Worm (Caenorhabditis elegans) whole organism, L1 larva: ENCODE data around the gene lact-9.

ENCODE experiments used
- aly-2 ChIP-seq: fragments of 150-350 bp; optimal IDR thresholded peaks from 2 replicates; lab custom pipeline; 2014; ENCODE audit warnings: missing biosample characterization, missing genetic modification characterization
- blmp-1 ChIP-seq: fragments of 150-350 bp; optimal IDR thresholded peaks from 2 replicates; lab custom pipeline; 2014; ENCODE audit warnings: missing biosample characterization, missing genetic modification characterization
- egl-27 ChIP-seq, 2 experiments: fragments of 150-350 bp in 1 of 2; sonication (generic microtip); optimal IDR thresholded peaks; 3 replicates each; lab custom pipeline; 2017 to 2018; ENCODE audit warnings: missing biosample characterization in 2 of 2, missing genetic modification characterization in 2 of 2, missing genetic modification reagents in 2 of 2
- fkh-10 ChIP-seq: sonication (generic microtip); optimal IDR thresholded peaks from 2 replicates; lab custom pipeline; 2017; ENCODE audit warnings: missing biosample characterization, missing genetic modification reagents, missing genetic modification characterization
- mep-1 ChIP-seq: fragments of 150-350 bp; optimal IDR thresholded peaks from 2 replicates; lab custom pipeline; 2014; ENCODE audit warnings: missing biosample characterization, missing genetic modification characterization
- skn-1 ChIP-seq: fragments of 150-350 bp; optimal IDR thresholded peaks from 2 replicates; lab custom pipeline; 2014; ENCODE audit warnings: missing biosample characterization, missing genetic modification characterization
- unc-62 ChIP-seq: fragments of 150-350 bp; optimal IDR thresholded peaks from 2 replicates; lab custom pipeline; 2014; ENCODE audit warnings: missing biosample characterization, missing genetic modification reagents, missing genetic modification characterization
- ztf-11 ChIP-seq, 2 experiments: sonication (generic microtip); optimal IDR thresholded peaks; 2 replicates each; lab custom pipeline; 2016 to 2017; ENCODE audit warnings: missing genetic modification characterization in 2 of 2, missing biosample characterization in 1 of 2, missing compliant biosample characterization in 1 of 2

DNA sequence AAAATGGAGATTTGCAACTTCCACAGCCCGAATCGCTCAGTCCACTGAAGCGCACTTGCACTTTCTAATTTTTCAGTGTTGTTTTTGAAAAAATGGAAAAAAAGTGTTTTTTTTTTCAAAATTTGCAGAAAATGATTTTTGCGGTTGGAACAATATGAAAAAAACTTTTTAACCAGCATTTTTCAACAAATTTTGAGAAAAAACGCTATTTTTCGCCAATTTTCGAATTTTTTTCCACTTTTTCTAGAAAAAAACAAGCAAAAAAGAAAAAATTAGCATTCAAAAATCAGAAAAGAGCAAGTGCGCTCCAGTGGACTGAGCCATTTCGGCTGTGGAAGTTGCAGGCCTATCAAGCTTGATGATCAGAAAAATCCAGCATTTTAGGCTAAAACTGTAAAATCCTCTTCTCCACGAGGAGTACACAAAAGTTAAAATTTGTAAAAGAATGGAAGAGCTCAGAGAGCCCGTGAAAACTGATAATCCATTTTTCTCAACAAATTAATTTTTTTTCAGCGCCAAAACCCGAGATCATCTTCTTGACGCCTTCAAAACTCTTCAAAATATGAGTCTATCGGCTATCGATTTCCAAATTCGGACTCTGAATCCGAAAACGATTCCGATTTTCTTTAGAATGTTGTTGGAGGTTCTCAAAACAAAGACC is 9.9 kb upstream of the lact-9 start:
- TF ChIP-seq unc-62 (GFP tag; lab: Kevin White, UChicago) (no peak), skn-1 (no peak), ztf-11 (tag; optimal IDR thresholded peaks at IDR 0.05; lab: Kevin White, UChicago) (no peak), aly-2 (tag; lab: Kevin White, UChicago) (peak; percentile 85), fkh-10 (no peak), mep-1 (tag; lab: Kevin White, UChicago) (no peak), blmp-1 (tag; lab: Kevin White, UChicago) (no peak), egl-27 (tag; optimal IDR thresholded peaks at IDR 0.05; lab: Kevin White, UChicago) (no peak)
